Fruit fly (Drosophila melanogaster) whole organism, embryonic: ENCODE measurements around the gene CG34307.
A peak's percentile ranks its signal among the peaks of the same experiment; 100 is the strongest.

Experiments
- Ada2b ChIP-seq: fragments of 200-800 bp; sonication (Bioruptor generic); IDR thresholded peaks from 2 replicates; pipeline ENCODE4 v1.3.6; 2022; ENCODE audit warnings: missing biosample characterization, missing genetic modification characterization
- Antp ChIP-seq: fragments of 200-800 bp; sonication (Bioruptor generic); optimal IDR thresholded peaks from 3 replicates; lab custom pipeline; 2016; ENCODE audit warnings: missing biosample characterization, missing genetic modification characterization
- Atf-2 ChIP-seq: fragments of 200-800 bp; sonication (Bioruptor generic); optimal IDR thresholded peaks from 2 replicates; lab custom pipeline; 2016; ENCODE audit warnings: missing biosample characterization, missing genetic modification characterization
- B-H2 ChIP-seq: fragments of 200-800 bp; sonication (Bioruptor generic); optimal IDR thresholded peaks from 2 replicates; lab custom pipeline; 2018; ENCODE audit warnings: missing biosample characterization, mild to moderate bottlenecking, missing genetic modification characterization
- CG12104 ChIP-seq: fragments of 200-800 bp; sonication (Bioruptor generic); optimal IDR thresholded peaks from 3 replicates; lab custom pipeline; 2016; ENCODE audit warnings: missing biosample characterization, missing genetic modification characterization
- CG12155 ChIP-seq: fragments of 200-800 bp; sonication (Bioruptor generic); optimal IDR thresholded peaks from 3 replicates; lab custom pipeline; 2016; ENCODE audit warnings: missing biosample characterization, missing genetic modification characterization
- CG13775 ChIP-seq: fragments of 200-800 bp; sonication (Bioruptor generic); optimal IDR thresholded peaks from 3 replicates; lab custom pipeline; 2017; ENCODE audit warnings: missing biosample characterization, mild to moderate bottlenecking, missing genetic modification characterization
- CG14050 ChIP-seq: fragments of 200-800 bp; sonication (Bioruptor generic); IDR thresholded peaks from 3 replicates; pipeline ENCODE4 v1.3.6; 2022; ENCODE audit warnings: missing biosample characterization, missing genetic modification characterization
- CG14667 ChIP-seq: fragments of 200-800 bp; sonication (Bioruptor generic); IDR thresholded peaks from 2 replicates; pipeline ENCODE4 v1.3.6; 2022; ENCODE audit warnings: missing biosample characterization, missing genetic modification characterization
- CG14965 ChIP-seq: fragments of 200-800 bp; sonication (Bioruptor generic); optimal IDR thresholded peaks from 2 replicates; lab custom pipeline; 2016; ENCODE audit warnings: missing biosample characterization, missing genetic modification characterization, borderline replicate concordance
- CG17829 ChIP-seq: fragments of 200-800 bp; optimal IDR thresholded peaks from 2 replicates; lab custom pipeline; 2019; ENCODE audit warnings: missing biosample characterization, mild to moderate bottlenecking, missing genetic modification characterization, moderate library complexity
- CG17912 ChIP-seq: fragments of 200-800 bp; sonication (Bioruptor generic); optimal IDR thresholded peaks from 2 replicates; lab custom pipeline; 2018; ENCODE audit warnings: missing biosample characterization, mild to moderate bottlenecking, missing genetic modification characterization
- CG33557 ChIP-seq: fragments of 200-800 bp; sonication (Bioruptor generic); optimal IDR thresholded peaks from 2 replicates; lab custom pipeline; 2019; ENCODE audit warnings: missing biosample characterization, mild to moderate bottlenecking, missing genetic modification characterization, moderate library complexity
- CG34376 ChIP-seq: fragments of 200-800 bp; sonication (Bioruptor generic); optimal IDR thresholded peaks from 2 replicates; lab custom pipeline; 2018; ENCODE audit warnings: missing biosample characterization, mild to moderate bottlenecking, missing genetic modification characterization
- CG43689 ChIP-seq: fragments of 200-800 bp; sonication (Bioruptor generic); IDR thresholded peaks from 2 replicates; pipeline ENCODE4 v1.3.6; 2022; ENCODE audit warnings: missing biosample characterization, missing genetic modification characterization
- CG4854 ChIP-seq: fragments of 200-800 bp; sonication (Bioruptor generic); optimal IDR thresholded peaks from 2 replicates; lab custom pipeline; 2016; ENCODE audit warnings: missing biosample characterization, missing genetic modification characterization, inconsistent platforms
- CG7271 ChIP-seq: fragments of 200-800 bp; sonication (Bioruptor generic); optimal IDR thresholded peaks from 2 replicates; lab custom pipeline; 2018; ENCODE audit warnings: missing biosample characterization, mild to moderate bottlenecking, missing genetic modification characterization, moderate library complexity
- CG7786 ChIP-seq: fragments of 200-800 bp; sonication (Bioruptor generic); optimal IDR thresholded peaks from 2 replicates; lab custom pipeline; 2016; ENCODE audit warnings: missing biosample characterization, missing genetic modification characterization
- CG8924 ChIP-seq: fragments of 200-800 bp; optimal IDR thresholded peaks from 3 replicates; lab custom pipeline; 2019; ENCODE audit warnings: missing biosample characterization, mild to moderate bottlenecking, missing genetic modification characterization, moderate library complexity
- Camta ChIP-seq: fragments of 200-800 bp; sonication (Bioruptor generic); optimal IDR thresholded peaks from 2 replicates; lab custom pipeline; 2016; ENCODE audit warnings: missing biosample characterization, missing genetic modification characterization
- Deaf1 ChIP-seq: fragments of 200-800 bp; optimal IDR thresholded peaks from 3 replicates; lab custom pipeline; 2019; ENCODE audit warnings: missing biosample characterization, mild to moderate bottlenecking, missing genetic modification characterization, moderate library complexity
- Dfd ChIP-seq, 2 experiments: fragments of >200 bp; optimal IDR thresholded peaks; 2 replicates each; lab custom pipeline; 2017; ENCODE audit warnings: missing biosample characterization in 2 of 2, missing genetic modification characterization in 2 of 2
- GATAe ChIP-seq: fragments of 200-800 bp; sonication (Bioruptor generic); conservative IDR thresholded peaks from 2 replicates; pipeline ENCODE4 v1.3.6; 2022; ENCODE audit warnings: missing biosample characterization, missing genetic modification characterization
- NC2α ChIP-seq: fragments of 200-800 bp; sonication (Bioruptor generic); optimal IDR thresholded peaks from 2 replicates; lab custom pipeline; 2016; ENCODE audit warnings: missing biosample characterization, missing genetic modification characterization
- NFAT ChIP-seq: fragments of 200-800 bp; sonication (Bioruptor generic); IDR thresholded peaks from 2 replicates; pipeline ENCODE4 v1.3.6; 2022; ENCODE audit warnings: missing biosample characterization, missing genetic modification characterization
- NfI ChIP-seq: fragments of 200-800 bp; sonication (Bioruptor generic); optimal IDR thresholded peaks from 3 replicates; lab custom pipeline; 2018; ENCODE audit warnings: missing biosample characterization, mild to moderate bottlenecking, missing genetic modification characterization, moderate library complexity
- Stat92E ChIP-seq, 3 experiments: fragments of >200 bp in 2 of 3; fragments of 200-800 bp in 1 of 3; sonication (Bioruptor generic) in 1 of 3; optimal IDR thresholded peaks; 2 replicates each; lab custom pipeline; 2017 to 2019; ENCODE audit warnings: missing biosample characterization in 3 of 3, missing genetic modification characterization in 3 of 3, mild to moderate bottlenecking in 1 of 3, moderate library complexity in 1 of 3
- Trl ChIP-seq, 3 experiments: fragments of >200 bp in 2 of 3; fragments of 200-800 bp in 1 of 3; sonication (Bioruptor generic) in 1 of 3; optimal IDR thresholded peaks; 2 replicates in 1 of 3; 3 replicates in 2 of 3; lab custom pipeline; 2016 to 2017; ENCODE audit warnings: missing biosample characterization in 1 of 3, missing genetic modification characterization in 1 of 3
- Vsx1 ChIP-seq: fragments of 200-800 bp; sonication (Bioruptor generic); optimal IDR thresholded peaks from 2 replicates; lab custom pipeline; 2017; ENCODE audit warnings: missing biosample characterization, mild to moderate bottlenecking, missing genetic modification characterization, missing genetic modification reagents
- da ChIP-seq: fragments of 200-800 bp; sonication (Bioruptor generic); optimal IDR thresholded peaks from 2 replicates; lab custom pipeline; 2016; ENCODE audit warnings: missing biosample characterization, missing genetic modification characterization
- dmrt11E ChIP-seq: fragments of 200-800 bp; sonication (Bioruptor generic); optimal IDR thresholded peaks from 3 replicates; lab custom pipeline; 2018; ENCODE audit warnings: missing biosample characterization, mild to moderate bottlenecking, missing genetic modification characterization, moderate library complexity
- dmrt99B ChIP-seq: fragments of 200-800 bp; sonication (Bioruptor generic); optimal IDR thresholded peaks from 2 replicates; lab custom pipeline; 2018; ENCODE audit warnings: missing biosample characterization, mild to moderate bottlenecking, missing genetic modification characterization, moderate library complexity
- ems ChIP-seq: fragments of 200-800 bp; sonication (Bioruptor generic); optimal IDR thresholded peaks from 3 replicates; lab custom pipeline; 2016; ENCODE audit warnings: missing biosample characterization, missing genetic modification characterization
- fd64A ChIP-seq: fragments of 200-800 bp; sonication (Bioruptor generic); optimal IDR thresholded peaks from 3 replicates; lab custom pipeline; 2018; ENCODE audit warnings: missing biosample characterization, mild to moderate bottlenecking, missing genetic modification characterization
- gem ChIP-seq: fragments of 200-800 bp; sonication (Bioruptor generic); optimal IDR thresholded peaks from 2 replicates; lab custom pipeline; 2019; ENCODE audit warnings: missing biosample characterization, mild to moderate bottlenecking, missing genetic modification characterization, moderate library complexity
- gro ChIP-seq: fragments of 200-800 bp; sonication (Bioruptor generic); optimal IDR thresholded peaks from 2 replicates; lab custom pipeline; 2016; ENCODE audit warnings: missing biosample characterization, missing genetic modification characterization
- h ChIP-seq: fragments of >200 bp; optimal IDR thresholded peaks from 2 replicates; lab custom pipeline; 2017
- hkb ChIP-seq, 2 experiments: fragments of 200-800 bp in 1 of 2; fragments of >200 bp in 1 of 2; sonication (Bioruptor generic) in 1 of 2; IDR thresholded peaks in 1 of 2; optimal IDR thresholded peaks in 1 of 2; 2 replicates each; pipeline versions ENCODE4 v1.3.6 to Lab custom; 2017 to 2022; ENCODE audit warnings: missing biosample characterization in 1 of 2, missing genetic modification characterization in 1 of 2
- inv ChIP-seq: fragments of 200-800 bp; sonication (Bioruptor generic); IDR thresholded peaks from 2 replicates; pipeline ENCODE4 v1.3.6; 2022; ENCODE audit warnings: missing biosample characterization, missing genetic modification characterization; ENCODE audit not compliant: partially characterized antibody
- jing ChIP-seq: fragments of 200-800 bp; sonication (Bioruptor generic); optimal IDR thresholded peaks from 2 replicates; lab custom pipeline; 2018; ENCODE audit warnings: missing biosample characterization, mild to moderate bottlenecking, missing genetic modification characterization
- kay ChIP-seq: fragments of 200-800 bp; sonication (Bioruptor generic); optimal IDR thresholded peaks from 2 replicates; lab custom pipeline; 2016; ENCODE audit warnings: missing biosample characterization, missing genetic modification characterization
- knrl ChIP-seq: fragments of 200-800 bp; sonication (Bioruptor generic); IDR thresholded peaks from 3 replicates; pipeline ENCODE4 v1.3.6; 2022; ENCODE audit warnings: missing biosample characterization, missing genetic modification characterization; ENCODE audit not compliant: partially characterized antibody
- lab ChIP-seq: fragments of 200-800 bp; sonication (Bioruptor generic); optimal IDR thresholded peaks from 3 replicates; lab custom pipeline; 2017; ENCODE audit warnings: missing biosample characterization, missing genetic modification characterization, mild to moderate bottlenecking, moderate library complexity, missing genetic modification reagents
- lov ChIP-seq, 2 experiments: fragments of 200-800 bp in 1 of 2; fragments of >200 bp in 1 of 2; sonication (Bioruptor generic) in 1 of 2; IDR thresholded peaks in 1 of 2; optimal IDR thresholded peaks in 1 of 2; 2 replicates in 1 of 2; 3 replicates in 1 of 2; pipeline versions ENCODE4 v1.3.6 to Lab custom; 2017 to 2022; ENCODE audit warnings: missing biosample characterization in 1 of 2, missing genetic modification characterization in 1 of 2
- nerfin-1 ChIP-seq: fragments of 200-800 bp; sonication (Bioruptor generic); optimal IDR thresholded peaks from 3 replicates; lab custom pipeline; 2019; ENCODE audit warnings: missing biosample characterization, mild to moderate bottlenecking, missing genetic modification characterization, moderate library complexity
- odd ChIP-seq: fragments of 200-800 bp; sonication (Bioruptor generic); optimal IDR thresholded peaks from 2 replicates; lab custom pipeline; 2017; ENCODE audit warnings: missing biosample characterization, mild to moderate bottlenecking, missing genetic modification characterization
- pum ChIP-seq: fragments of 200-800 bp; sonication (Bioruptor generic); optimal IDR thresholded peaks from 2 replicates; lab custom pipeline; 2016; ENCODE audit warnings: missing biosample characterization, missing genetic modification characterization
- sqz ChIP-seq: fragments of 200-800 bp; sonication (Bioruptor generic); optimal IDR thresholded peaks from 3 replicates; lab custom pipeline; 2018; ENCODE audit warnings: missing biosample characterization, mild to moderate bottlenecking, missing genetic modification characterization
- trem ChIP-seq: fragments of 200-800 bp; optimal IDR thresholded peaks from 3 replicates; lab custom pipeline; 2019; ENCODE audit warnings: missing biosample characterization, mild to moderate bottlenecking, missing genetic modification characterization, moderate library complexity
- twi ChIP-seq: fragments of 200-800 bp; optimal IDR thresholded peaks from 2 replicates; lab custom pipeline; 2019; ENCODE audit warnings: missing biosample characterization, mild to moderate bottlenecking, missing genetic modification characterization, moderate library complexity

The CG34307 gene

DNA sequence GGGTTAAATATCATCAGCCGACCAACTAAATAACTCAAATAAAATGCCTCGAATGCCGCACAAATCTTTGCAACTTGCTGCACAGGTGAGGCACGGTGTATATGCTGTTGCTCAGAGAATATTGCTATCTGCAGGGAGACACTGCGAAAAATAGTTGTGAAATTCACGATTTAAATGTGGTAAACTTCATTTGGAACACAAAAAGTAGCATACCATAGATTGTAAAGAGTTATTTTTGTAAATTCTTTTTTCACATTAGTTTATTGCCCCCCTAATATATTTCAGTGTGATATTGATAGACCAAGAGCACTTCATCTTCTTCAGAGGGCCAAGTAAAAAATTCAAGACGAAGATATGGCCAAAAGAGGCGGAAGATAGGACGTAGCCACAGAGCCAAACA, 23.2 kb downstream of the CG34307 start (continued):
- no peak for TF ChIP-seq Deaf1 (tag; lab: Kevin White, UChicago)
- no peak for TF ChIP-seq jing (GFP tag; lab: Kevin White, UChicago)
- TF ChIP-seq CG12155 (GFP tag; lab: Kevin White, UChicago): no peak
- no peak for TF ChIP-seq hkb (optimal IDR thresholded peaks at IDR 0.05; lab: Kevin White, UChicago)
- TF ChIP-seq hkb (GFP tag; IDR thresholded peaks at IDR 0.05; lab: Robert Waterston, UW): peak; percentile 51; the same call in 1 of the 2 replicates
- TF ChIP-seq Vsx1: no peak
- no peak for TF ChIP-seq fd64A (GFP tag; lab: Kevin White, UChicago)
- TF ChIP-seq CG14965: no peak
- TF ChIP-seq CG17912 (GFP tag; lab: Kevin White, UChicago): no peak
- peak; percentile 7 for TF ChIP-seq NfI (GFP tag; lab: Kevin White, UChicago)
- no peak for TF ChIP-seq Stat92E (GFP tag; optimal IDR thresholded peaks at IDR 0.05; lab: Kevin White, UChicago)
- no peak for TF ChIP-seq CG12104
- TF ChIP-seq pum (GFP tag; lab: Kevin White, UChicago): no peak
- no peak for TF ChIP-seq gro
- TF ChIP-seq NC2α: no peak
- no peak for TF ChIP-seq da (GFP tag; lab: Kevin White, UChicago)
- no peak for TF ChIP-seq CG4854 (GFP tag; lab: Kevin White, UChicago)
- no peak for TF ChIP-seq CG43689 (GFP tag; lab: Robert Waterston, UW)
- TF ChIP-seq sqz (GFP tag; lab: Kevin White, UChicago): no peak
- TF ChIP-seq Antp (GFP tag; lab: Kevin White, UChicago): peak; percentile 35
- no peak for TF ChIP-seq nerfin-1 (tag; lab: Kevin White, UChicago)
- TF ChIP-seq inv (GFP tag; lab: Robert Waterston, UW): no peak
- TF ChIP-seq Dfd (GFP tag; optimal IDR thresholded peaks at IDR 0.05; lab: Kevin White, UChicago): no peak
- TF ChIP-seq knrl (GFP tag; lab: Robert Waterston, UW): no peak
- TF ChIP-seq CG7786 (GFP tag; lab: Kevin White, UChicago): no peak
- no peak for TF ChIP-seq NFAT (GFP tag; lab: Robert Waterston, UW)
- peak; percentile 52 for TF ChIP-seq lab (GFP tag; lab: Kevin White, UChicago)
- no peak for TF ChIP-seq kay (GFP tag; lab: Kevin White, UChicago)
- TF ChIP-seq Atf-2: no peak
- no peak for TF ChIP-seq h
- TF ChIP-seq odd (GFP tag; lab: Kevin White, UChicago): no peak
- no peak for TF ChIP-seq Trl (optimal IDR thresholded peaks at IDR 0.05; lab: Kevin White, UChicago)
- TF ChIP-seq Trl (GFP tag; optimal IDR thresholded peaks at IDR 0.05; lab: Kevin White, UChicago): no peak
- no peak for TF ChIP-seq trem
- TF ChIP-seq CG14667 (GFP tag; lab: Robert Waterston, UW): no peak
- no peak for TF ChIP-seq Camta (GFP tag; lab: Kevin White, UChicago)
- no peak for TF ChIP-seq CG33557 (GFP tag; lab: Kevin White, UChicago)
- TF ChIP-seq ems: no peak
- TF ChIP-seq gem (tag; lab: Kevin White, UChicago): no peak
- TF ChIP-seq Ada2b: peak; percentile 44; the same call in 1 of the 2 replicates
- TF ChIP-seq CG34376 (GFP tag; lab: Kevin White, UChicago): no peak
- TF ChIP-seq lov (optimal IDR thresholded peaks at IDR 0.05; lab: Kevin White, UChicago): no peak
- TF ChIP-seq lov (GFP tag; IDR thresholded peaks at IDR 0.05; lab: Robert Waterston, UW): no peak
- TF ChIP-seq B-H2: no peak
- TF ChIP-seq CG17829 (tag; lab: Kevin White, UChicago): no peak
- TF ChIP-seq dmrt99B: peak; percentile 57
- no peak for TF ChIP-seq GATAe
- no peak for TF ChIP-seq CG7271
- no peak for TF ChIP-seq twi (tag; lab: Kevin White, UChicago)
- TF ChIP-seq CG13775 (GFP tag; lab: Kevin White, UChicago): peak; percentile 11
- TF ChIP-seq dmrt11E (tag; lab: Kevin White, UChicago): no peak
- no peak for TF ChIP-seq CG8924 (tag; lab: Kevin White, UChicago)
- no peak for TF ChIP-seq CG14050 (GFP tag; lab: Robert Waterston, UW)
